Fruit fly (Drosophila melanogaster) whole organism, wandering third instar larva: ENCODE results near the gene Gba1a.

Source experiments
- Abd-B ChIP-seq: fragments of >200 bp; optimal IDR thresholded peaks from 2 replicates; lab custom pipeline; 2017; ENCODE audit warnings: missing biosample characterization, missing genetic modification characterization
- CG32264 ChIP-seq: fragments of 200-800 bp; sonication (Bioruptor generic); optimal IDR thresholded peaks from 2 replicates; lab custom pipeline; 2016; ENCODE audit warnings: missing biosample characterization, missing genetic modification characterization
- CG9705 ChIP-seq: fragments of 200-800 bp; sonication (Bioruptor generic); optimal IDR thresholded peaks from 2 replicates; lab custom pipeline; 2018; ENCODE audit warnings: missing biosample characterization, mild to moderate bottlenecking, missing genetic modification characterization
- CrebA ChIP-seq: fragments of 200-800 bp; sonication (Bioruptor generic); optimal IDR thresholded peaks from 2 replicates; lab custom pipeline; 2016; ENCODE audit warnings: missing biosample characterization, mild to moderate bottlenecking, missing genetic modification characterization, borderline replicate concordance
- Dfd ChIP-seq: fragments of >200 bp; optimal IDR thresholded peaks from 2 replicates; lab custom pipeline; 2017; ENCODE audit warnings: missing biosample characterization, missing genetic modification characterization
- Dif ChIP-seq: fragments of 200-275, 200-300 bp; sonication (Bioruptor generic); optimal IDR thresholded peaks from 2 replicates; lab custom pipeline; 2018; ENCODE audit warnings: missing biosample characterization, missing genetic modification characterization; ENCODE audit not compliant: partially characterized antibody
- GATAd ChIP-seq: sonication (Bioruptor generic); optimal IDR thresholded peaks from 2 replicates; lab custom pipeline; 2016; ENCODE audit warnings: missing biosample characterization, missing genetic modification characterization
- HLH106 ChIP-seq: fragments of 200-800 bp; optimal IDR thresholded peaks from 3 replicates; lab custom pipeline; 2019; ENCODE audit warnings: missing biosample characterization, mild to moderate bottlenecking, missing genetic modification characterization, moderate library complexity
- Hnf4 ChIP-seq: fragments of 200-800 bp; sonication (Bioruptor generic); optimal IDR thresholded peaks from 2 replicates; lab custom pipeline; 2016; ENCODE audit warnings: missing biosample characterization, mild to moderate bottlenecking, missing genetic modification characterization
- Hr78 ChIP-seq: fragments of >200 bp; optimal IDR thresholded peaks from 2 replicates; lab custom pipeline; 2017; ENCODE audit warnings: missing biosample characterization, missing genetic modification characterization
- Hr83 ChIP-seq: fragments of 200-300 bp; sonication (Bioruptor generic); optimal IDR thresholded peaks from 2 replicates; lab custom pipeline; 2016; ENCODE audit warnings: missing biosample characterization, mild to moderate bottlenecking, missing genetic modification characterization, moderate library complexity; ENCODE audit not compliant: poor library complexity, severe bottlenecking
- Jra ChIP-seq: sonication (Bioruptor generic); optimal IDR thresholded peaks from 2 replicates; lab custom pipeline; 2016; ENCODE audit warnings: missing biosample characterization, missing genetic modification characterization
- Mio ChIP-seq: sonication (Bioruptor generic); optimal IDR thresholded peaks from 2 replicates; lab custom pipeline; 2016; ENCODE audit warnings: missing biosample characterization, missing genetic modification characterization
- Myc ChIP-seq: fragments of >200 bp; optimal IDR thresholded peaks from 2 replicates; lab custom pipeline; 2017
- N ChIP-seq: fragments of >200 bp; optimal IDR thresholded peaks from 2 replicates; lab custom pipeline; 2018; ENCODE audit warnings: missing biosample characterization, missing external identifiers, missing genetic modification characterization
- OdsH ChIP-seq: fragments of 200-800 bp; sonication (Bioruptor generic); optimal IDR thresholded peaks from 2 replicates; lab custom pipeline; 2016; ENCODE audit warnings: missing biosample characterization, mild to moderate bottlenecking, missing genetic modification characterization
- Rel ChIP-seq, 2 experiments: fragments of 200-800 bp; sonication (Bioruptor generic) in 1 of 2; optimal IDR thresholded peaks; 2 replicates in 1 of 2; 3 replicates in 1 of 2; lab custom pipeline; 2016 to 2019; ENCODE audit warnings: mild to moderate bottlenecking in 2 of 2, missing biosample characterization in 2 of 2, missing genetic modification characterization in 2 of 2, moderate library complexity in 1 of 2
- Sp1 ChIP-seq: fragments of 200-800 bp; sonication (Bioruptor generic); optimal IDR thresholded peaks from 3 replicates; lab custom pipeline; 2019; ENCODE audit warnings: missing biosample characterization, mild to moderate bottlenecking, missing genetic modification characterization, moderate library complexity
- Vsx2 ChIP-seq: fragments of 200-300, 225-300 bp; sonication (Bioruptor generic); optimal IDR thresholded peaks from 2 replicates; lab custom pipeline; 2018; ENCODE audit warnings: missing biosample characterization, missing genetic modification characterization; ENCODE audit not compliant: partially characterized antibody
- br ChIP-seq: fragments of 200-800 bp; sonication (Bioruptor generic); optimal IDR thresholded peaks from 2 replicates; lab custom pipeline; 2016; ENCODE audit warnings: missing biosample characterization, missing genetic modification characterization
- brk ChIP-seq: fragments of 200-800 bp; sonication (Bioruptor generic); optimal IDR thresholded peaks from 2 replicates; lab custom pipeline; 2016; ENCODE audit warnings: missing biosample characterization, mild to moderate bottlenecking, missing genetic modification characterization
- dl ChIP-seq, 2 experiments: fragments of 175-275, 200-275 bp in 1 of 2; fragments of 200-275 bp in 1 of 2; sonication (Bioruptor generic); optimal IDR thresholded peaks; lab custom pipeline; 2018; ENCODE audit warnings: mild to moderate bottlenecking in 2 of 2, missing biosample characterization in 2 of 2, missing genetic modification characterization in 2 of 2, moderate library complexity in 2 of 2; ENCODE audit not compliant: partially characterized antibody in 2 of 2, insufficient read depth in 1 of 2
- dmrt93B ChIP-seq: fragments of 200-800 bp; sonication (Bioruptor generic); optimal IDR thresholded peaks from 2 replicates; lab custom pipeline; 2018; ENCODE audit warnings: missing biosample characterization, mild to moderate bottlenecking, missing genetic modification characterization
- dsf ChIP-seq: sonication (Bioruptor generic); optimal IDR thresholded peaks from 2 replicates; lab custom pipeline; 2016; ENCODE audit warnings: missing biosample characterization, missing genetic modification characterization, borderline replicate concordance
- ey ChIP-seq: fragments of 200-800 bp; sonication (Bioruptor generic); optimal IDR thresholded peaks from 2 replicates; lab custom pipeline; 2016; ENCODE audit warnings: missing biosample characterization, missing genetic modification characterization
- foxo ChIP-seq, 2 experiments: fragments of 200-800 bp; sonication (Bioruptor generic); optimal IDR thresholded peaks; 2 replicates in 1 of 2; 3 replicates in 1 of 2; lab custom pipeline; 2016 to 2017; ENCODE audit warnings: missing biosample characterization in 2 of 2, missing genetic modification characterization in 2 of 2
- fru ChIP-seq: fragments of 200-800 bp; sonication (Bioruptor generic); optimal IDR thresholded peaks from 3 replicates; lab custom pipeline; 2016; ENCODE audit warnings: missing biosample characterization, mild to moderate bottlenecking, missing genetic modification characterization
- h ChIP-seq: fragments of 200-800 bp; sonication (Bioruptor generic); optimal IDR thresholded peaks from 3 replicates; lab custom pipeline; 2016; ENCODE audit warnings: missing biosample characterization, mild to moderate bottlenecking, missing genetic modification characterization
- jim ChIP-seq: fragments of 175-275, 200-325 bp; sonication (Bioruptor generic); optimal IDR thresholded peaks from 2 replicates; lab custom pipeline; 2016; ENCODE audit warnings: missing biosample characterization, mild to moderate bottlenecking, missing genetic modification characterization
- lola ChIP-seq: fragments of >200 bp; optimal IDR thresholded peaks from 2 replicates; lab custom pipeline; 2017; ENCODE audit warnings: missing biosample characterization, missing genetic modification characterization
- pan ChIP-seq: fragments of >200 bp; optimal IDR thresholded peaks from 2 replicates; lab custom pipeline; 2017
- psq ChIP-seq: fragments of 200-800 bp; sonication (Bioruptor generic); optimal IDR thresholded peaks from 3 replicates; lab custom pipeline; 2017; ENCODE audit warnings: missing biosample characterization, mild to moderate bottlenecking, missing genetic modification characterization, moderate library complexity
- rgr ChIP-seq: fragments of 200-800 bp; sonication (Bioruptor generic); optimal IDR thresholded peaks from 3 replicates; lab custom pipeline; 2016; ENCODE audit warnings: missing biosample characterization, mild to moderate bottlenecking, missing genetic modification characterization
- sage ChIP-seq: fragments of 200-800 bp; sonication (Bioruptor generic); optimal IDR thresholded peaks from 2 replicates; lab custom pipeline; 2016; ENCODE audit warnings: missing biosample characterization, mild to moderate bottlenecking, missing genetic modification characterization
- sv ChIP-seq: fragments of 200-800 bp; sonication (Bioruptor generic); optimal IDR thresholded peaks from 3 replicates; lab custom pipeline; 2016; ENCODE audit warnings: missing biosample characterization, missing genetic modification characterization
- tai ChIP-seq: sonication (Bioruptor generic); optimal IDR thresholded peaks from 2 replicates; lab custom pipeline; 2016; ENCODE audit warnings: missing biosample characterization, missing genetic modification characterization
- usp ChIP-seq: fragments of >200 bp; optimal IDR thresholded peaks from 2 replicates; lab custom pipeline; 2017; ENCODE audit warnings: missing biosample characterization, missing genetic modification characterization
- woc ChIP-seq: sonication (Bioruptor generic); optimal IDR thresholded peaks from 2 replicates; lab custom pipeline; 2016; ENCODE audit warnings: missing biosample characterization, mild to moderate bottlenecking, missing genetic modification characterization

The Gba1a gene

DNA sequence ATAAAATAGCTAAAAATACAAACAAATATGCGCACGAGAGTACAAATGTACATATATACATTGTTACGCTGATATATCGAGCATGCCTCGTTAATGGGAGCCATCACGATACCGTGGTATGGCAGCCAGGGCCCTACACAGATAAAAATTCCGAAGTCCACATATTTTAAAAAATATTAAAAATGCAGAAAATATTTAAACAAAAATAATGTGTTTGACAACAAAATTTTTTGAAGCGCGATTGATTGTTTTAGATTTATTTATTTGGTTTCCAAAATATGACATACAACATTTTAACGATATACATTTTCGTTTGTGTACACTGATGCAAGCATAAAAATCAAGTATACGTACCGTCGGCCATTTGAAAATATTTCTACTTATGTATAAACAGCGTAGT is 26.3 kb downstream of the Gba1a start:
- TF ChIP-seq sage (GFP tag; lab: Kevin White, UChicago): peak; percentile 48
- no peak for TF ChIP-seq usp
- no peak for TF ChIP-seq Dif
- no peak for TF ChIP-seq N (GFP tag; lab: Kevin White, UChicago)
- TF ChIP-seq CrebA (GFP tag; lab: Kevin White, UChicago): no peak
- TF ChIP-seq woc: peak; percentile 26
- no peak for TF ChIP-seq Vsx2 (GFP tag; lab: Kevin White, UChicago)
- TF ChIP-seq GATAd (GFP tag; lab: Kevin White, UChicago): no peak
- peak; percentile 45 for TF ChIP-seq CG32264
- peak; percentile 8 for TF ChIP-seq Rel (GFP tag; optimal IDR thresholded peaks at IDR 0.05; lab: Kevin White, UChicago)
- no peak for TF ChIP-seq Rel (tag; optimal IDR thresholded peaks at IDR 0.05; lab: Kevin White, UChicago)
- TF ChIP-seq sv: peak; percentile 85
- TF ChIP-seq brk: peak; percentile 55
- no peak for TF ChIP-seq dsf (GFP tag; lab: Kevin White, UChicago)
- no peak for TF ChIP-seq CG9705 (GFP tag; lab: Kevin White, UChicago)
- no peak for TF ChIP-seq Mio (GFP tag; lab: Kevin White, UChicago)
- no peak for TF ChIP-seq Dfd (GFP tag; lab: Kevin White, UChicago)
- peak; percentile 55 for TF ChIP-seq Hnf4 (GFP tag; lab: Kevin White, UChicago)
- TF ChIP-seq dl (GFP tag; optimal IDR thresholded peaks at IDR 0.05; lab: Kevin White, UChicago; ENCODE audit: insufficient read depth in 1 of 2, partially characterized antibody in 2 of 2): no peak
- TF ChIP-seq rgr (GFP tag; lab: Kevin White, UChicago): peak; percentile 82
- no peak for TF ChIP-seq pan (lab: Kevin White, UChicago)
- TF ChIP-seq Myc (lab: Kevin White, UChicago): no peak
- no peak for TF ChIP-seq jim (GFP tag; lab: Kevin White, UChicago)
- TF ChIP-seq HLH106 (tag; lab: Kevin White, UChicago): peak; percentile 54
- TF ChIP-seq Sp1: peak; percentile 57
- no peak for TF ChIP-seq tai (GFP tag; lab: Kevin White, UChicago)
- peak; percentile 71 for TF ChIP-seq br (GFP tag; lab: Kevin White, UChicago)
- no peak for TF ChIP-seq lola (GFP tag; lab: Kevin White, UChicago)
- no peak for TF ChIP-seq Hr78
- peak; percentile 19 for TF ChIP-seq Jra (GFP tag; lab: Kevin White, UChicago)
- peak; percentile 8 for TF ChIP-seq dmrt93B (GFP tag; lab: Kevin White, UChicago)
- peak; percentile 83 for TF ChIP-seq h
- peak in 1 of 2 experiments; percentile 82 for TF ChIP-seq foxo (GFP tag; optimal IDR thresholded peaks at IDR 0.05; lab: Kevin White, UChicago)
- TF ChIP-seq ey (GFP tag; lab: Kevin White, UChicago): peak; percentile 68
- no peak for TF ChIP-seq Abd-B (GFP tag; lab: Kevin White, UChicago)
- TF ChIP-seq Hr83 (GFP tag; lab: Kevin White, UChicago): no peak
- TF ChIP-seq OdsH (GFP tag; lab: Kevin White, UChicago): peak; percentile 83
- TF ChIP-seq psq (GFP tag; lab: Kevin White, UChicago): peak; percentile 58
- peak; percentile 81 for TF ChIP-seq fru (GFP tag; lab: Kevin White, UChicago)

DNA sequence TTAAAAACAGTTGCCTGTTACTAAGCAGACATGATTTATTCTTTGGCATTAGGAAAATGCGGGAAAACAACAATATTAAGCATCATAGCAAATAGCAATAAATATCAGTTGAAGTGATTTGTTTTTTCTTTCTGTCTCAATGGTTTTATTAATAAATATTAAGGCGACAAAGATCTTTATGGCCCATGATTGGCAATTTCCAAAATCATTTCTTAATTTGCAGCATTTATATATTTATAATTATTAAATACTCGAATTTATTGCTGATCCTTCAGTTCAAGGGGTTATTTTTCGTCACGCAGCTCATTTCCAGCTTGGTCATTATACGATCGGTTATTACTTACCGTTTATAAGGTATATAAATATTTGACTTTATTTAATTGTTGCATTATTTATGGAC is 27.2 kb downstream of the Gba1a start:
- TF ChIP-seq CrebA (GFP tag; lab: Kevin White, UChicago) (peak; percentile 23), Hr78 (no peak)

DNA sequence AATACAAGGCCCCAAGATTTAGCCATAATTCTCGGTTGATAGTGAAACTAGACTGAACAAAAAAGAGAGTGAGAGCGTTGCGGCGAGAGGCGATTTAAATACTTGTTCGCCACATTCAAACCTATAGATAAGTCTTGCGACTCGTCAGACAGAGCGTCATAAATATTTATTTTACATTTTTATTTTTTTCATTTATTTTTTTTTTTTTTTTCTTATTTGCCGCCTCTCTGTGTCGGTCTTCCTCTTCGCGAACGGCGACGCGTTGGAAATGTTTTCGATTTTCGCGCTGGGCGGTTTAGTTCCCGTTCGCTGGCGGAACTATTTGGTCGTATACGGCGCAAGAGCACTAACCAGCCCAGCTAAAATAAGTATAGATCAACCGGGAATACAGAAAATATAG is 27.7 kb downstream of the Gba1a start:
- no peak for TF ChIP-seq CG32264
- peak; percentile 15 for TF ChIP-seq sage (GFP tag; lab: Kevin White, UChicago)
- TF ChIP-seq brk: peak; percentile 9
